Fruit fly (Drosophila melanogaster) whole organism, embryonic: ENCODE data around the gene Pmm2.

ENCODE experiments used
- Bteb2 ChIP-seq: fragments of 200-800 bp; sonication (Bioruptor generic); optimal IDR thresholded peaks from 2 replicates; lab custom pipeline; 2016; ENCODE audit warnings: missing biosample characterization, missing genetic modification characterization
- CG10959 ChIP-seq: fragments of 200-800 bp; sonication (Bioruptor generic); IDR thresholded peaks from 2 replicates; pipeline ENCODE4 v1.3.6; 2022; ENCODE audit warnings: missing biosample characterization, missing genetic modification characterization
- CG1233 ChIP-seq: fragments of 200-800 bp; sonication (Bioruptor generic); optimal IDR thresholded peaks from 4 replicates; lab custom pipeline; 2018; ENCODE audit warnings: missing biosample characterization, mild to moderate bottlenecking, missing genetic modification characterization
- CG12659 ChIP-seq: fragments of 200-800 bp; sonication (Bioruptor generic); optimal IDR thresholded peaks from 3 replicates; lab custom pipeline; 2017; ENCODE audit warnings: mild to moderate bottlenecking, missing biosample characterization, missing genetic modification reagents, missing genetic modification characterization
- CG14710 ChIP-seq: fragments of 200-800 bp; sonication (Bioruptor generic); optimal IDR thresholded peaks from 3 replicates; lab custom pipeline; 2019; ENCODE audit warnings: missing biosample characterization, mild to moderate bottlenecking, missing genetic modification characterization, moderate library complexity
- CG15514 ChIP-seq: fragments of 200-800 bp; sonication (Bioruptor generic); optimal IDR thresholded peaks from 3 replicates; lab custom pipeline; 2017; ENCODE audit warnings: missing biosample characterization, missing genetic modification characterization, mild to moderate bottlenecking, moderate library complexity, missing genetic modification reagents
- CG15601 ChIP-seq: fragments of 200-800 bp; sonication (Bioruptor generic); optimal IDR thresholded peaks from 3 replicates; lab custom pipeline; 2019; ENCODE audit warnings: missing biosample characterization, mild to moderate bottlenecking, missing genetic modification characterization, moderate library complexity
- CG17361 ChIP-seq: fragments of 200-800 bp; sonication (Bioruptor generic); IDR thresholded peaks from 3 replicates; pipeline ENCODE4 v1.3.6; 2022; ENCODE audit warnings: missing biosample characterization, missing genetic modification characterization
- CG33213 ChIP-seq: fragments of 200-800 bp; sonication (Bioruptor generic); optimal IDR thresholded peaks from 3 replicates; lab custom pipeline; 2016; ENCODE audit warnings: missing biosample characterization, missing genetic modification characterization
- CG34376 ChIP-seq: fragments of 200-800 bp; sonication (Bioruptor generic); optimal IDR thresholded peaks from 2 replicates; lab custom pipeline; 2018; ENCODE audit warnings: missing biosample characterization, mild to moderate bottlenecking, missing genetic modification characterization
- CG34422 ChIP-seq: fragments of 200-800 bp; sonication (Bioruptor generic); IDR thresholded peaks from 3 replicates; pipeline ENCODE4 v1.3.6; 2022; ENCODE audit warnings: missing biosample characterization, missing genetic modification characterization
- CG3847 ChIP-seq: fragments of 200-800 bp; sonication (Bioruptor generic); IDR thresholded peaks from 2 replicates; pipeline ENCODE4 v1.3.6; 2022; ENCODE audit warnings: missing biosample characterization, missing genetic modification characterization
- CG4617 ChIP-seq: fragments of 200-800 bp; sonication (Bioruptor generic); optimal IDR thresholded peaks from 3 replicates; lab custom pipeline; 2016; ENCODE audit warnings: missing biosample characterization, missing genetic modification characterization, borderline replicate concordance
- CG7271 ChIP-seq: fragments of 200-800 bp; sonication (Bioruptor generic); optimal IDR thresholded peaks from 2 replicates; lab custom pipeline; 2018; ENCODE audit warnings: missing biosample characterization, mild to moderate bottlenecking, missing genetic modification characterization, moderate library complexity
- CG9817 ChIP-seq: fragments of 200-800 bp; sonication (Bioruptor generic); optimal IDR thresholded peaks from 2 replicates; lab custom pipeline; 2018; ENCODE audit warnings: missing biosample characterization, mild to moderate bottlenecking, missing genetic modification characterization, moderate library complexity
- Dp ChIP-seq: fragments of 200-800 bp; sonication (Bioruptor generic); optimal IDR thresholded peaks from 2 replicates; lab custom pipeline; 2018; ENCODE audit warnings: missing biosample characterization, mild to moderate bottlenecking, missing genetic modification characterization, moderate library complexity
- Dref ChIP-seq: fragments of 200-800 bp; sonication (Bioruptor generic); IDR thresholded peaks from 2 replicates; pipeline ENCODE4 v1.3.6; 2022; ENCODE audit warnings: missing biosample characterization, missing genetic modification characterization
- ERR ChIP-seq: fragments of 200-800 bp; sonication (Bioruptor generic); optimal IDR thresholded peaks from 2 replicates; lab custom pipeline; 2016; ENCODE audit warnings: missing biosample characterization, missing genetic modification characterization
- Ets65A ChIP-seq: fragments of 200-800 bp; sonication (Bioruptor generic); peaks from one replicate; lab custom pipeline; 2016; ENCODE audit warnings: missing biosample characterization, missing genetic modification characterization
- Ets97D ChIP-seq: fragments of 200-800 bp; sonication (Bioruptor generic); optimal IDR thresholded peaks from 3 replicates; lab custom pipeline; 2016; ENCODE audit warnings: missing biosample characterization, missing genetic modification characterization
- H2.0 ChIP-seq: fragments of 200-800 bp; sonication (Bioruptor generic); IDR thresholded peaks from 2 replicates; pipeline ENCODE4 v1.3.6; 2022; ENCODE audit warnings: missing biosample characterization, missing genetic modification characterization
- HHEX ChIP-seq: fragments of 200-800 bp; sonication (Bioruptor generic); optimal IDR thresholded peaks from 3 replicates; lab custom pipeline; 2017; ENCODE audit warnings: missing biosample characterization, mild to moderate bottlenecking, missing genetic modification characterization, missing genetic modification reagents
- HmgD ChIP-seq: fragments of 200-800 bp; sonication (Bioruptor generic); optimal IDR thresholded peaks from 3 replicates; lab custom pipeline; 2016; ENCODE audit warnings: missing biosample characterization, missing genetic modification characterization
- Hmr ChIP-seq: fragments of 200-800 bp; sonication (Bioruptor generic); optimal IDR thresholded peaks from 3 replicates; lab custom pipeline; 2017; ENCODE audit warnings: mild to moderate bottlenecking, missing biosample characterization, missing genetic modification reagents, missing genetic modification characterization
- Lim3 ChIP-seq: fragments of 200-800 bp; sonication (Bioruptor generic); IDR thresholded peaks from 2 replicates; pipeline ENCODE4 v1.3.6; 2022; ENCODE audit warnings: missing biosample characterization, missing genetic modification characterization
- Max ChIP-seq: fragments of 200-800 bp; sonication (Bioruptor generic); optimal IDR thresholded peaks from 2 replicates; lab custom pipeline; 2016; ENCODE audit warnings: missing biosample characterization, mild to moderate bottlenecking, missing genetic modification characterization
- Med ChIP-seq: fragments of 200-800 bp; sonication (Bioruptor generic); peaks from one replicate; lab custom pipeline; 2016; ENCODE audit warnings: missing biosample characterization, missing genetic modification characterization, mild to moderate bottlenecking, inconsistent platforms, moderate library complexity
- Myb ChIP-seq: fragments of 200-800 bp; sonication (Bioruptor generic); optimal IDR thresholded peaks from 2 replicates; lab custom pipeline; 2016; ENCODE audit warnings: missing biosample characterization, missing genetic modification characterization
- Pdp1 ChIP-seq, 2 experiments: fragments of 200-800 bp; sonication (Bioruptor generic); optimal IDR thresholded peaks; 3 replicates each; lab custom pipeline; 2016; ENCODE audit warnings: missing biosample characterization in 2 of 2, missing genetic modification characterization in 2 of 2, mild to moderate bottlenecking in 1 of 2, moderate library complexity in 1 of 2
- Sin3A ChIP-seq: fragments of >200 bp; optimal IDR thresholded peaks from 2 replicates; lab custom pipeline; 2018
- Spps ChIP-seq: fragments of 200-800 bp; sonication (Bioruptor generic); optimal IDR thresholded peaks from 2 replicates; lab custom pipeline; 2018; ENCODE audit warnings: missing biosample characterization, mild to moderate bottlenecking, missing genetic modification characterization
- Tbp ChIP-seq: fragments of >200 bp; optimal IDR thresholded peaks from 2 replicates; lab custom pipeline; 2018; ENCODE audit warnings: missing biosample characterization, missing genetic modification characterization
- ab ChIP-seq: fragments of 200-800 bp; sonication (Bioruptor generic); optimal IDR thresholded peaks from 2 replicates; lab custom pipeline; 2016; ENCODE audit warnings: missing biosample characterization, missing genetic modification characterization
- crp ChIP-seq, 2 experiments: fragments of 200-800 bp; sonication (Bioruptor generic); optimal IDR thresholded peaks; 2 replicates in 1 of 2; 3 replicates in 1 of 2; lab custom pipeline; 2017; ENCODE audit warnings: missing biosample characterization in 2 of 2, missing genetic modification characterization in 2 of 2, mild to moderate bottlenecking in 1 of 2, moderate library complexity in 1 of 2
- en ChIP-seq: fragments of 200-800 bp; sonication (Bioruptor generic); optimal IDR thresholded peaks from 2 replicates; lab custom pipeline; 2016; ENCODE audit warnings: missing biosample characterization, missing genetic modification characterization
- eve ChIP-seq, 2 experiments: fragments of >200 bp; optimal IDR thresholded peaks; 2 replicates each; lab custom pipeline; 2017; ENCODE audit warnings: missing biosample characterization in 2 of 2, missing genetic modification characterization in 2 of 2
- ftz-f1 ChIP-seq: fragments of 200-800 bp; sonication (Bioruptor generic); optimal IDR thresholded peaks from 2 replicates; lab custom pipeline; 2016; ENCODE audit warnings: missing biosample characterization, missing genetic modification characterization
- gcm ChIP-seq: fragments of 200-800 bp; sonication (Bioruptor generic); optimal IDR thresholded peaks from 2 replicates; lab custom pipeline; 2019; ENCODE audit warnings: missing biosample characterization, mild to moderate bottlenecking, missing genetic modification characterization, moderate library complexity
- gfzf ChIP-seq: fragments of 200-800 bp; sonication (Bioruptor generic); optimal IDR thresholded peaks from 2 replicates; lab custom pipeline; 2016; ENCODE audit warnings: missing biosample characterization, mild to moderate bottlenecking, missing genetic modification characterization, moderate library complexity
- her ChIP-seq: fragments of 200-800 bp; sonication (Bioruptor generic); optimal IDR thresholded peaks from 2 replicates; lab custom pipeline; 2016; ENCODE audit warnings: missing biosample characterization, missing genetic modification characterization
- klu ChIP-seq: fragments of 200-800 bp; sonication (Bioruptor generic); IDR thresholded peaks from 2 replicates; pipeline ENCODE4 v1.3.6; 2022; ENCODE audit warnings: missing biosample characterization, missing genetic modification characterization
- mld ChIP-seq: fragments of 200-800 bp; sonication (Bioruptor generic); IDR thresholded peaks from 3 replicates; pipeline ENCODE4 v1.3.6; 2022; ENCODE audit warnings: missing biosample characterization, missing genetic modification characterization; ENCODE audit not compliant: partially characterized antibody
- nmo ChIP-seq: fragments of 200-800 bp; sonication (Bioruptor generic); optimal IDR thresholded peaks from 2 replicates; lab custom pipeline; 2018; ENCODE audit warnings: missing biosample characterization, mild to moderate bottlenecking, missing genetic modification characterization, moderate library complexity
- pzg ChIP-seq: fragments of 200-800 bp; sonication (Bioruptor generic); optimal IDR thresholded peaks from 3 replicates; lab custom pipeline; 2018; ENCODE audit warnings: missing biosample characterization, mild to moderate bottlenecking, missing genetic modification characterization, moderate library complexity
- row ChIP-seq: fragments of 200-800 bp; sonication (Bioruptor generic); IDR thresholded peaks from 3 replicates; pipeline ENCODE4 v1.3.6; 2022; ENCODE audit warnings: missing biosample characterization, missing genetic modification characterization
- sens-2 ChIP-seq: fragments of 200-800 bp; sonication (Bioruptor generic); IDR thresholded peaks from 2 replicates; pipeline ENCODE4 v1.3.6; 2022; ENCODE audit warnings: missing biosample characterization, missing genetic modification characterization
- seq ChIP-seq: fragments of 200-800 bp; sonication (Bioruptor generic); IDR thresholded peaks from 2 replicates; pipeline ENCODE4 v1.3.6; 2022; ENCODE audit warnings: missing biosample characterization, missing genetic modification characterization
- slbo ChIP-seq: fragments of 200-800 bp; sonication (Bioruptor generic); IDR thresholded peaks from 2 replicates; pipeline ENCODE4 v1.3.6; 2022; ENCODE audit warnings: missing biosample characterization, missing genetic modification characterization
- yki ChIP-seq: fragments of >200 bp; optimal IDR thresholded peaks from 3 replicates; lab custom pipeline; 2018

Pmm2 gene

DNA sequence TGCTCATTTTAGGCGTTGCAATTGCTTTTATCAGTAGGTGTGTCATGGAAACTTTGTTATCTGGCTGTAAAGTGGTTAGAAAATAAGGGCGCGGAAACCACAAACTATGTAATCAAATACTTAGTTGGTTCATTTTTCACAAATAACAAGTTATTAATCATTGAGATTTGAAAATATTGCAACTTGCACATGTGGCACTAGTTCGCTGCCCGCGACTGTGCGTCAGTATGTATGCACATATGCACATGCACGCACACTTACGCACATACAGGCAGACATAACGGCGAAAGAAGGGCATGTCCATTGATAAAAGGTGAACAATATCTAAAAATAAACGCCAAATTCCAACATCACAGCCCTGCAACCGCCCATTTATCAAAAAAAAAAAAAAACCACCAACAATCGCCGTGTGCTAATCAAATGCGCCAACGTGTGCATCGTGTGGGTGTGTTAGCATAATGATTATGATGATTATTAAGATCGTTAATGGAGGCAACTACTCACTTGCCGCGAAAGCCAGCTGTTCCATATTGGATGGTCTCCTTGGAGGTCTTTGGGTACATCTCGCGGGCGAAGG, 4.9 kb upstream of the Pmm2 start (continued):
- no peak for TF ChIP-seq mld (GFP tag; lab: Robert Waterston, UW)
- TF ChIP-seq eve (GFP tag; optimal IDR thresholded peaks at IDR 0.05; lab: Kevin White, UChicago) = no peak
- no peak for TF ChIP-seq Max (GFP tag; lab: Kevin White, UChicago)
- peak; percentile 12 for TF ChIP-seq CG1233
- peak; percentile 22 for TF ChIP-seq Bteb2
- TF ChIP-seq Tbp = no peak
- peak; percentile 41 for TF ChIP-seq en (GFP tag; lab: Kevin White, UChicago)
- TF ChIP-seq nmo (GFP tag; lab: Kevin White, UChicago) = peak; percentile 42
- no peak for TF ChIP-seq Lim3 (GFP tag; lab: Robert Waterston, UW)
- no peak for TF ChIP-seq yki (lab: Kevin White, UChicago)
- no peak for TF ChIP-seq CG34376
- peak; percentile 10 for TF ChIP-seq HHEX (GFP tag; lab: Kevin White, UChicago)
- no peak for TF ChIP-seq CG4617
- TF ChIP-seq klu (GFP tag; lab: Robert Waterston, UW) = no peak
- TF ChIP-seq row (GFP tag; lab: Robert Waterston, UW) = peak; percentile 39; the same call in 1 of the 3 replicates
- no peak for TF ChIP-seq Spps (tag; lab: Kevin White, UChicago)
- TF ChIP-seq ab (GFP tag; lab: Kevin White, UChicago) = no peak

DNA sequence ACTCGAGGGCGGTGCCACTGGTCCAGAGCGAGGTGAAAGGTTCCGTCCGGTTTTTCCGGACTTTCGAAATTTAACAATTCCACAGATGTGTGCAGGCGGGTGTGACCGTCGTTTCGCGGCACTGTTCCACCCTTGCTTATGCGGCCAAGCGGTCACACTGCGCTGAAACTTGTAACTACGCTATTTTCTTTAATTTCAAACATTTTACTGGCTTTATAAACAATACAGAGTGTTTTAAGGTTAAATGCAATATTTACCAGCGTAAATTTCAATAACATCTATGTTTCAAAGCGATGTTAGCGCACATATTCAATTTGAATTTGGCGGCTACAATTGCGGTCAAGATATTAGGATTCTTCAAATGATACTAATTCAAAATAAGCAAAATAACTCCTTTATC, 4.3 kb upstream of the Pmm2 start, which contains the start of gene nst:
TSS of gene nst (minus strand) at position 128 of the 400 bp plus-strand sequence.
- TF ChIP-seq Pdp1 (GFP tag; optimal IDR thresholded peaks at IDR 0.05; lab: Kevin White, UChicago) (peak in 1 of 2 experiments; percentile 12), CG9817 (tag; lab: Kevin White, UChicago) (peak; percentile 19), CG15601 (tag; lab: Kevin White, UChicago) (no peak), pzg (GFP tag; lab: Kevin White, UChicago) (peak; percentile 67), Dref (GFP tag; lab: Robert Waterston, UW) (peak; percentile 33; the same call in 1 of the 2 replicates), HmgD (GFP tag; lab: Kevin White, UChicago) (peak; percentile 23), CG15514 (peak; percentile 69), her (GFP tag; lab: Kevin White, UChicago) (peak; percentile 37), Med (GFP tag; lab: Kevin White, UChicago) (peak; percentile 88), ftz-f1 (GFP tag; lab: Kevin White, UChicago) (peak; percentile 25), CG10959 (GFP tag; lab: Robert Waterston, UW) (no peak), CG17361 (GFP tag; lab: Robert Waterston, UW) (0 out of 3 replicates have a peak, but pooled peaks have one; percentile 13), Ets65A (GFP tag; lab: Kevin White, UChicago) (peak; percentile 60), crp (GFP tag; optimal IDR thresholded peaks at IDR 0.05; lab: Kevin White, UChicago) (peak in 1 of 2 experiments; percentile 78), CG14710 (tag; lab: Kevin White, UChicago) (peak; percentile 30), seq (GFP tag; lab: Robert Waterston, UW) (peak; percentile 27; the same call in 1 of the 2 replicates), CG33213 (peak; percentile 14), CG34376 (no peak), Sin3A (lab: Kevin White, UChicago) (peak; percentile 9), row (GFP tag; lab: Robert Waterston, UW) (0 out of 3 replicates have a peak, but pooled peaks have one; percentile 9), ERR (peak; percentile 14), Ets97D (GFP tag; lab: Kevin White, UChicago) (peak; percentile 15), gfzf (peak; percentile 80), Myb (GFP tag; lab: Kevin White, UChicago) (peak; percentile 57), CG34422 (GFP tag; lab: Robert Waterston, UW) (peak; percentile 43; the same call in 1 of the 3 replicates), slbo (0 out of 2 replicates have a peak, but pooled peaks have one; percentile 20), Dp (GFP tag; lab: Kevin White, UChicago) (peak; percentile 70), sens-2 (GFP tag; lab: Robert Waterston, UW) (no peak), H2.0 (GFP tag; lab: Robert Waterston, UW) (no peak), CG3847 (GFP tag; lab: Robert Waterston, UW) (peak; percentile 48; the same call in 1 of the 2 replicates), Hmr (GFP tag; lab: Kevin White, UChicago) (peak; percentile 14), CG7271 (tag; lab: Kevin White, UChicago) (no peak), gcm (GFP tag; lab: Kevin White, UChicago) (no peak), CG12659 (GFP tag; lab: Kevin White, UChicago) (peak; percentile 31), nmo (GFP tag; lab: Kevin White, UChicago) (peak; percentile 12)
